Worm (Caenorhabditis elegans): ENCODE data around the gene srw-48.

DNA sequence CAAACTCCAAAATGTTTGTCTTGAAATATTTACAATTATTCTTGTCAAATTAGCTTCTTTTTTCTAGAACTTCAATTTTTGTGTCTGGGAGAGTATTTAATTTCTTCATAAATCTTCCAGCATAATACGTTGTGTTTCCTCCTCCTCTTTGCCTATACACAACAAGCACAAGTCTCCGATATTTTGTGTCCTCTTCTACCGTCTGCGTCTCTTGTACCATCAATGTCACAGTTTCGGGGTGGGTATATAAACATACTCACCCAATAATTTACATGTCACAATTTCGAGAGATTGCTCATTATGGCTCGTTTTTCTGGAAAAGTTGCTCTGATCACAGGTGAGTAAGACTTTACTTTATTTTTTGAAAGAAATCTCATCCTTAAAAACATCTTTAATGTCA is 16.8 kb downstream of the srw-48 start, which contains the start of gene F26D2.15:
- no peak for TF ChIP-seq skn-1 (tag; optimal IDR thresholded peaks at IDR 0.05)
- no peak for TF ChIP-seq grh-1 (GFP tag; IDR thresholded peaks at IDR 0.05)
- no peak for TF ChIP-seq nhr-85 (tag)
- no peak for TF ChIP-seq aly-2 (tag; optimal IDR thresholded peaks at IDR 0.05)
- no peak for TF ChIP-seq nhr-76 (tag; optimal IDR thresholded peaks at IDR 0.05)
- TF ChIP-seq blmp-1 (tag; optimal IDR thresholded peaks at IDR 0.05) = no peak
- TF ChIP-seq elt-2 (tag; optimal IDR thresholded peaks at IDR 0.05) = no peak
- no peak for TF ChIP-seq nhr-28 (tag; optimal IDR thresholded peaks at IDR 0.05)
- TF ChIP-seq nhr-12 (tag; optimal IDR thresholded peaks at IDR 0.05) = no peak
- no peak for TF ChIP-seq pqm-1 (tag; optimal IDR thresholded peaks at IDR 0.05)
- no peak for TF ChIP-seq ama-1 (optimal IDR thresholded peaks at IDR 0.05)
- no peak for TF ChIP-seq ztf-11 (tag; optimal IDR thresholded peaks at IDR 0.05)
- TF ChIP-seq tbx-2 (tag; optimal IDR thresholded peaks at IDR 0.05) = no peak

All from whole organism, L1 larva.